Fruit fly (Drosophila melanogaster): Measurements from ENCODE around the gene CG11035.

CG11035 gene

DNA sequence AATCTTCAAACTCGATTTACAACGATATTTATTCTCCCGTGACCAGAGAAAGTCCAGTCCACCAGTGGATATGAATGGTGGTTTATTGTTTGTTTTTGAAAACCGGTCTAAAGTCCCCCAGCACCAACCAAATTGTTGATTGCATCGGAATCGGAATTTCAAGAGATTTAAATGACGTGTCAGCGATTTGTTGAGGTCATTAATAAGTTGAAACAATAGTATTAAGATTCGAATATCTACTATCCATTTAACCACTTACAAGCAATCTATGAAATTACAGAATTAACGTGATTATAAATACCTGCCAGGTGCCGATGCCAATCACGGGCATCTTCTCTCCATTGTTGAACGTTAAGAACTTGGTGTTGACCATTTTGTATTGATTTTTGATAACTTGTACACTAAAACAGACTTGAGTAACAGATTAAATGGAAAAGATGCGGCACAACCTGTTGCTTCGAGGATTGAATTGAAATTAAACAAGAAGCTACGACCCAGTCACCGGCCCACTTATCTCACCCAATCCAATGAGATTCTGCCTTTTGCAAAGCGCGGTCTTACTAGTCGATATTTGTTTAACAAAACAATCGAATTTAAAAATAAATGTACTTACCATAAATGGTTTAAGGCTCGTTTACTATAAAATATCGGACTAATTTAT is 25.1 kb downstream of the CG11035 start, which contains the start of gene CG2767:
CG2767 (minus strand) TSS at position 516 of the 661 bp plus-strand sequence.
- TF ChIP-seq CTCF (optimal IDR thresholded peaks at IDR 0.05), result no peak
- no peak for TF ChIP-seq CG8478 (optimal IDR thresholded peaks at IDR 0.05)

DNA sequence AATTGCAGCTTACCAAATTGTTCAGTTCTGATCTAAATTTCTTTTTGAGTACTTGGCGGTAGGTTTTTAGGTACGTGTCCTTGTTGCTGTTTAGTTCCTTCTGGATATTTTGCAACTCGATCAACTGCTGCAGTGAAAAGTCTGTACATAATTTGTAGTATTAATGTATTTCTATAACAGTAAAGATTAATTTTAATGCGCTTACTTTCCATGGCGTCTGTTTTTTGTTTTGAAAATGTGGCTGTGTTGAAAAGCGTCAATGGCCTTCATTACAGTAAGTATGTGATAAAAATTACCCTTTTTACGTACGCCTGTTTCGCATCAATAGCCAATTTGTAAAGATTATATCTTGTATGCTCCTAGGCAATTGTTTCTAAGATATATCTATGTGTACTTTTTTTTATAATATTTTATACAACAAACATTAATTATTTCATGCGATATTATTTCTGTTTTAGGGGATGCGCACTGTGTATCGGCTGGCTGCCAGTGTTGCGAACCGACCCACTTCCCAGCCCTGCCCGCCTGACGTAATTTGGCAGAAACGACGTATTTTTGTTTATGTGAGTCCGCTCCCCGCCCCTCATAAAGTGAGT is 31.6 kb downstream of the CG11035 start, which contains the start of the genes Kmn2 and CG2698:
Kmn2 (minus strand) TSS at position 236 of the 596 bp plus-strand sequence.
CG2698 (plus strand) TSS at position 489 of the 596 bp plus-strand sequence.
- TF ChIP-seq CTCF (optimal IDR thresholded peaks at IDR 0.05), result no peak
- TF ChIP-seq CG8478 (optimal IDR thresholded peaks at IDR 0.05), result no peak

DNA sequence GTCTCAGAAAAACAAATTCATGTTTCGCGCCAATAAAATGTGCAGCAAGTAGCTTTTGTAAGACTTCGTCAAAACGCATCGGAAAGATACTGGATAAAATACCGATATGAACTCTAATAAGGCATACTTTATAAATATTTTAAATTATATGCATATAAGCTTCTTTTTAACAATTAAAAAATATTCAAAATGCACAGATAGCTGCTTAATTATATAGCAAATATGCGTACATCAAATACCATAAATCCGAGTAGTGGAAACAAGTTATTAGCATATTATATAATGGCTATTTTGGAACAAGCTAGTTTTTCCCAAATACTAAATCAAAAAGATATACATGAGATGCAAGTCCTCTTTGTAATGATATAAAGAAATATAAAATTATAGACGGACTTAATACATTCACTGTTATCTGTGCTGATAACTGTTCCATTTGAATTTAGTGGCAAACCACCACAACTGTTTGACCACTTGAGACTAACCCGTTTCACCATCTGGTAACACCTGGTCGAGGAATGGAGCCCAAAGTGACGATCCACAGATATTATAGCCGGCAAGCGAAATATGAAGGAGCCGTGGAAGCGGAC is 33.2 kb downstream of the CG11035 start, which contains the start of gene PIG-H:
PIG-H (plus strand) TSS at position 303 of the 587 bp plus-strand sequence.
- TF ChIP-seq CG8478 (optimal IDR thresholded peaks at IDR 0.05) (no peak), CTCF (optimal IDR thresholded peaks at IDR 0.05) (no peak)

dm6 chr3R:7998778-7999177 is 34.0 kb downstream of the CG11035 start:
- TF ChIP-seq CG8478 (optimal IDR thresholded peaks at IDR 0.05), result no peak
- no peak for TF ChIP-seq CTCF (optimal IDR thresholded peaks at IDR 0.05)

DNA sequence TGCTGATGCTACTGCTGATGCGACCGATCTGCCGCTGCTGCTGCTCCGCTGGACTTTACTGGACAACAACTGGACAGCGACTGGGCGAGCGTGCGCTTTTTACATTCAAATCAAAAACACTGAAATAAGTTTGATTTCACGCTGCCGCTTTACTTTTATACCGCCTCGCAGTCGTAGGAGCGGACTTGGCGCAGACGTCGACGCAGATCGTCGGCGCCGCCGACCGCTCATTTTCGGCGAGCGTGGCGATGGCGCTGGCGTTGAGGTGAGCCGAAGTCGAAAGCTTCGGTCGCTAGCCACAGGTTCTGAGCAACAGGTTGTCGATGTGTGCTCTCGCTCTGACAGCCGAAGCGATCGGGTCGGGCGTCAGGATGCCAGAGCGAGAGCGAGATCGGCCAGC is 37.1 kb downstream of the CG11035 start, which contains the start of gene Elovl7:
Elovl7 (minus strand) TSS at position 131 of the 400 bp plus-strand sequence.
- TF ChIP-seq CG8478 (optimal IDR thresholded peaks at IDR 0.05) (no peak), CTCF (optimal IDR thresholded peaks at IDR 0.05) (no peak)

dm6 chr3R:7994629-7995028 is 38.2 kb downstream of the CG11035 start:
- TF ChIP-seq CG8478 (optimal IDR thresholded peaks at IDR 0.05) (no peak), CTCF (optimal IDR thresholded peaks at IDR 0.05) (no peak)

DNA sequence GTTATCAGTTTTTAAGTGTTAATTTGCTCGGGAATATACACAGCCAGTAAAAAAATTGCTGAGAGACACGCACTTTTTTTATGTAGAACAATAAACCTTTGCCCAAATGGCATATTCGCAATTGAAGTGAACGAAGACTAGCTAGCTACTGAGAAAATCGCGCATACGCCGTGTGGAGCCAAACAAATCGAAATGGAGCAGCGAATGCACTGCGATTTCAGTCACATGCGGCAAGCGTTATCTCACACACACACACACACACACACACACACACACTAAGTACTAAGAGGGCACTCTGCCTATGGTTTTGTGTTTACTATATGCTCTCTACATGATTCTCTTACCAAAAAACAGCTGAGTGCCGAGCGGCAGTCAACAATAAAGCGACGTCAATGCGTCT is 39.3 kb downstream of the CG11035 start:
- TF ChIP-seq CG8478 (optimal IDR thresholded peaks at IDR 0.05), result no peak
- no peak for TF ChIP-seq CTCF (optimal IDR thresholded peaks at IDR 0.05)

- no peak for TF ChIP-seq CTCF (optimal IDR thresholded peaks at IDR 0.05)
- TF ChIP-seq CG8478 (optimal IDR thresholded peaks at IDR 0.05), result no peak
Measured at dm6 chr3R:7992100-7992499, 40.7 kb downstream of the CG11035 start.

DNA sequence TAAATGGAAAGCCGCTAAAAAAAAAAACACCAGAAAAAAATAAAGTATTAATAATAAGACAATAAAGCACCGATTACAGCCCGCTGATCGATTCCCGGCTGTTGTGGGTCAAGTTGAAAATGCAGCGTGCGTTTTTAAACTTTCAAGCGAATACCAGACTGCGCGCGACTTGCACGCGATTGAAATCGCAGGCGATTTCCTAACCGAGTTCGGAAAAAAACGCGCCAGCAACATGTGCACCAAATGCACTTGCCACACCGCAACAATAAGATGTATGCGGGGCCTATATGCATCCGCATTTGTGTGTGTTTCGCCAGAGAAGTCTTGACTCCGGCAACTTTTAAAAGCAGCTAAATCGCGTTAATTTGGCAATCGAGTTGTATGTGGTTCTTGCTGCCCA is 41.4 kb downstream of the CG11035 start:
- TF ChIP-seq CTCF (optimal IDR thresholded peaks at IDR 0.05) (no peak), CG8478 (optimal IDR thresholded peaks at IDR 0.05) (no peak)

DNA sequence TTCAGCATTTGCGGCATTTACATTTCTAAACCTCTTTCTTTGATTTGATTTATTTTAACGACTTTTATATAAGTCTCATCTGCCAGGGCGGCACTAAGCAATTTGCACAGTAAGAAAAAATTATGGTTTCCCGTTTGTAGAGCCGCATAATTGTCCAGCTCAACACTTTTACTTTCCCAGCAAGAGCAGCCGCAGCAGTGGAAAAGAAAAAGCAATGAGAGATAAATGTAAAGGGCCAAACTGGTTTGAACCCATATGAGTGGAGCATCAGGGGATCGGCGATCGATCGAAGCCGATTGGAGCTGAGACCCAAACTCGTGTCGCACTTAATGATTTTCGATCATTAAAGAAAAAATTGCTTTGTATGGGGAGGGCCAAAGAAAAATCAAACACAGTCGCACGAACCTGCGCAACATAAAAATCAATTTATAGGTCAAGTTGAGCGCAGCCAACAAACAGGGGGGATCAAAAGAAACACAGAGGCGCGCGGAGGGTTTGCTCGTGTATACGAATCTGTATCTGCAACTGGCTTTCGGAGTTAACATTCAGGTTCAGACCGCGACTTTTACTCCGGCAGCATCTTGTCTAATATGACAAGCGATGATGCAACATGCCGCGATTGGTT is 41.9 kb downstream of the CG11035 start:
- no peak for TF ChIP-seq CG8478 (optimal IDR thresholded peaks at IDR 0.05)
- TF ChIP-seq CTCF (optimal IDR thresholded peaks at IDR 0.05), result no peak

DNA sequence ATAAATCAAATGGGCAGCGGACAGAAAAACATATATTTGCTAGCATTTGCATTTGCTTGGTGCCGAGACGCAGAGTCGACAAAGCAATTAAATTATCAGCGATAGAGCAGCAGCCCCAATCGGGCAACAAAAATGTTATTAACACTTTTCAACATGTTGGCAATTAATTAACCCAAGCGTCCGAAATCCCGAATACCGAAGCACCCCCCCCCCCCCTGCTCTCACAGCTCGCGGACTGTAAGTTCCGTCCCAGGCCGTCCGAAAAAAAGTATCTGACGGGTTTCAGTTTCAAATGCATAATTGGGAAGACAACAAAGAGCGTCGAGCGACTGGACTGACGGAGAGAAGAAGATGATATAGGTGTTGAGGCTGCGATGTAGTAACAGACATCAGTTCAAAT is 42.6 kb downstream of the CG11035 start:
- no peak for TF ChIP-seq CTCF (optimal IDR thresholded peaks at IDR 0.05)
- no peak for TF ChIP-seq CG8478 (optimal IDR thresholded peaks at IDR 0.05)

DNA sequence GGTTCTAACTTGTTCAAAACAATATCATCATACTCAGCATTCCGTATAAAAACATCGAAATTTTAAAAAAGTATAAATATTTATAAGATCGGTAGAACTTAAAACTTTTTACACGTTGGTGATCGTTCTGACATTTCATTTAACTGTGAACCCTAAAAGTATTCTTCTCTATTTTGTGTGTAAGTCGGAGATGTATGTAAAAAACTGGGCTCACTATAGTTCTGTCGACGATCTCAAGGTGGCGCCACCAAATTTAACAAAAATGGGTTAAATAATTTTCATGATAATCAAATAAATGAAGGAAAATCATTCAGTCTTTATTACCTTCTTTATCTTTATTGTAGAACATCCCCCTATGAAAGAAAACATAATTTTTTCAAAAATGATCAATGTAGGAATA is 51.4 kb downstream of the CG11035 start:
- TF ChIP-seq CTCF (optimal IDR thresholded peaks at IDR 0.05) (peak; percentile 80 to 92), CG8478 (optimal IDR thresholded peaks at IDR 0.05) (no peak)
